Fruit fly (Drosophila melanogaster): ENCODE results near the gene CG9399.

The CG9399 gene

DNA sequence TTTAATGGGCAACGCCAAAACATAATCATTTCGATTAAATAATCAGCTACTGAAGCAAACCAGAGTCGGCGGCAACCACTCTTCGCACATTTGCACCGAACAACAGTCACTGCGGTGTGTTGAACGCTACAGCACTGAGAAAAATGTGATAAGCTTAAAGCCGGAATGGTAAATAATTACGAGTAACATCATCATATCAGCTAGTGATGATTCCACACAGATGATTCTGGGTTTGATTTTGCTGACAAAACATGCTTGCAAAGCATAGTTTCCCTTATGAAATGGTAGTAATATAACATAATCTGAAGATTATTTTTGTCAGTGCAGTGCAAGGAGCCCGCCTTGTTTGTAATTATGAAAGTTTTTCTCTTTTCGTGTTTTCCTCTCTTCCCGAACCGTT lies 24.1 kb upstream of the CG9399 start (continued):
- TF ChIP-seq CG17829 (tag; optimal IDR thresholded peaks at IDR 0.05) (peak; percentile 68), CG7987 (GFP tag; optimal IDR thresholded peaks at IDR 0.05) (no peak), ind (GFP tag; optimal IDR thresholded peaks at IDR 0.05) (peak; percentile 35), CG15696 (tag; optimal IDR thresholded peaks at IDR 0.05) (peak; percentile 12), chinmo (GFP tag; IDR thresholded peaks at IDR 0.05; ENCODE audit: partially characterized antibody) (no peak), CG2712 (tag; optimal IDR thresholded peaks at IDR 0.05) (peak; percentile 78), gro (GFP tag; optimal IDR thresholded peaks at IDR 0.05) (no peak), tio (GFP tag; optimal IDR thresholded peaks at IDR 0.05) (peak; percentile 29), CG17359 (tag; optimal IDR thresholded peaks at IDR 0.05) (peak; percentile 73), CG10565 (GFP tag; optimal IDR thresholded peaks at IDR 0.05) (no peak), CG12942 (GFP tag; optimal IDR thresholded peaks at IDR 0.05) (no peak), nau (GFP tag; optimal IDR thresholded peaks at IDR 0.05) (peak; percentile 19), CG1792 (GFP tag; optimal IDR thresholded peaks at IDR 0.05) (no peak), schlank (tag; optimal IDR thresholded peaks at IDR 0.05) (no peak), CG2875 (GFP tag; optimal IDR thresholded peaks at IDR 0.05) (peak; percentile 54), CG16863 (GFP tag; optimal IDR thresholded peaks at IDR 0.05) (peak; percentile 59), knrl (GFP tag; IDR thresholded peaks at IDR 0.05; ENCODE audit: partially characterized antibody) (no peak), sd (tag; optimal IDR thresholded peaks at IDR 0.05) (no peak), Med (GFP tag) (peak; percentile 58), scrt (GFP tag; optimal IDR thresholded peaks at IDR 0.05) (no peak), CG16815 (GFP tag; optimal IDR thresholded peaks at IDR 0.05) (peak; percentile 40), HLHmδ (GFP tag; optimal IDR thresholded peaks at IDR 0.05) (no peak), bcd (GFP tag; optimal IDR thresholded peaks at IDR 0.05) (peak; percentile 55), kni (GFP tag; optimal IDR thresholded peaks at IDR 0.05) (no peak), CG15073 (GFP tag; optimal IDR thresholded peaks at IDR 0.05) (no peak), Chrac-16 (GFP tag; optimal IDR thresholded peaks at IDR 0.05) (peak; percentile 55), crp (GFP tag; optimal IDR thresholded peaks at IDR 0.05) (no peak), CG31224 (GFP tag; IDR thresholded peaks at IDR 0.05) (no peak), H2.0 (GFP tag; IDR thresholded peaks at IDR 0.05) (peak; percentile 43; the same call in 1 of the 2 replicates), zf30C (GFP tag; optimal IDR thresholded peaks at IDR 0.05) (peak; percentile 41), twi (tag; optimal IDR thresholded peaks at IDR 0.05) (peak; percentile 9), Camta (GFP tag; optimal IDR thresholded peaks at IDR 0.05) (peak; percentile 12), CG9215 (GFP tag; IDR thresholded peaks at IDR 0.05) (no peak), H15 (GFP tag; IDR thresholded peaks at IDR 0.05) (no peak), CG4617 (GFP tag; optimal IDR thresholded peaks at IDR 0.05; ENCODE audit: borderline replicate concordance) (no peak), Lhr (GFP tag; optimal IDR thresholded peaks at IDR 0.05) (peak; percentile 30), CG5180 (GFP tag; optimal IDR thresholded peaks at IDR 0.05) (no peak), CG8944 (GFP tag; optimal IDR thresholded peaks at IDR 0.05) (peak; percentile 51), slbo (GFP tag; IDR thresholded peaks at IDR 0.05) (peak; percentile 8; the same call in 1 of the 2 replicates), CG7839 (tag; optimal IDR thresholded peaks at IDR 0.05) (peak; percentile 21), BtbVII (GFP tag; optimal IDR thresholded peaks at IDR 0.05) (no peak)

DNA sequence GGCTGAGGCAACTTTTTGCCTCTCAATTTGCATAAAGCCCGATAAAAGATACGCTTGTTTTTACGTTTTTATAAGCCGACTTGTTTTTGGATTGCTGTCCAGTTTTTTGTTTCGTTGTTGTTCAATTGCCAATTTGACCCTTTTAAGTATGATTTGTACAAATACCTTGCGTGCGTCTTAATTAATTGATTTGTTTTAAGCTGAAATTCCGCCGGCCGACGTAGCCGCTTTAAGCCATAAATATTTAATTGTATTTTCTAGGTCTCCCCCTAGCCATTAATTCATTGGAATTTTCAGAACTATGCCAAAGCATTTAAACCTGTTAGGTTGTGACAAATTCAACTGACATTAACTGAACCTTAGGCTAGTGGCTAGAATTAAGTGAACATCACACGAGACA lies 22.6 kb upstream of the CG9399 start:
- TF ChIP-seq wdn (GFP tag; IDR thresholded peaks at IDR 0.05) (no peak), Vsx1 (GFP tag; optimal IDR thresholded peaks at IDR 0.05) (no peak), chinmo (GFP tag; IDR thresholded peaks at IDR 0.05; ENCODE audit: partially characterized antibody) (peak; percentile 43; the same call in 1 of the 4 replicates), abd-A (tag; optimal IDR thresholded peaks at IDR 0.05) (peak; percentile 43), sd (tag; optimal IDR thresholded peaks at IDR 0.05) (peak; percentile 94), NfI (GFP tag; optimal IDR thresholded peaks at IDR 0.05) (no peak), CG7839 (tag; optimal IDR thresholded peaks at IDR 0.05) (no peak)

Measured in whole organism, embryonic.